Fruit fly (Drosophila melanogaster) ovary, adult (tissue): ENCODE measurements around the gene CG44325.

Experiments
- CG17801 ChIP-seq: fragments of 200-800 bp; optimal IDR thresholded peaks from 2 replicates; lab custom pipeline; 2019; ENCODE audit warnings: missing biosample characterization, mild to moderate bottlenecking, missing genetic modification characterization, moderate library complexity; ENCODE audit not compliant: partially characterized antibody

The CG44325 gene

DNA sequence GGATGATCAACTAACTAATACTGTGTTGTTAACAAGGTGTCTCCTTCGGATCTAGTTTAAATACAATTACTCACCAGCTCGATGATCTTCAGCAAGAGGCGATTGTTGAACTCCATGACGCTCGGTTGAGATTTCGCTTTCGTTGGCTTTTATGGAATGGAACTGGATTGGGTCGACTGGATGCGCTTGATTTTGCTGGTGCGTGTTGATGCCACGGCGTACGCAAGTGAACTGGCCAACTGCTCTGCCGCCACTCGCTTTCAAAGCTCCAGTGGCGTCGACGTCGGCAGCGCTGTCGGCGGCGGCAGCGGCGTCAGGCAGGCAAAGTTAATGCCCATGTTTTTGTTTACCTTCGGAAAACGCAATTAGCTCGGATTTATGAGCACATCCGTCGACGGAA is at the start of gene CG44325:
Gene CG44325, minus strand, starts transcription at position 237 of the 400 bp plus-strand sequence.
- no peak for TF ChIP-seq CG17801 (GFP tag; lab: Kevin White, UChicago)

DNA sequence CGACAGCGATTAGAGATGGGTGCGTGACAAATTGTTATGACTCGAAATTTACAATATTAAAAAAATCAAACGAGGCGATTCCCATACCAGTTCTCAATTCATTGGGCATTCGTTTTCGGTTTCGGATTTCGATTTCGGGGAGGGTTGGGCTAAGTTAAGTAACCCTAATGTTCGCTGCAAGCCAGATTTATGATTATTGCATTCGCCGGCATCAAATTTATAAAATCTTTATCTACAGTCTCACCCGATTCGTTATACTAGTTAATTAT is 49.6 kb upstream of the CG44325 start:
- TF ChIP-seq CG17801 (GFP tag; lab: Kevin White, UChicago), result no peak

DNA sequence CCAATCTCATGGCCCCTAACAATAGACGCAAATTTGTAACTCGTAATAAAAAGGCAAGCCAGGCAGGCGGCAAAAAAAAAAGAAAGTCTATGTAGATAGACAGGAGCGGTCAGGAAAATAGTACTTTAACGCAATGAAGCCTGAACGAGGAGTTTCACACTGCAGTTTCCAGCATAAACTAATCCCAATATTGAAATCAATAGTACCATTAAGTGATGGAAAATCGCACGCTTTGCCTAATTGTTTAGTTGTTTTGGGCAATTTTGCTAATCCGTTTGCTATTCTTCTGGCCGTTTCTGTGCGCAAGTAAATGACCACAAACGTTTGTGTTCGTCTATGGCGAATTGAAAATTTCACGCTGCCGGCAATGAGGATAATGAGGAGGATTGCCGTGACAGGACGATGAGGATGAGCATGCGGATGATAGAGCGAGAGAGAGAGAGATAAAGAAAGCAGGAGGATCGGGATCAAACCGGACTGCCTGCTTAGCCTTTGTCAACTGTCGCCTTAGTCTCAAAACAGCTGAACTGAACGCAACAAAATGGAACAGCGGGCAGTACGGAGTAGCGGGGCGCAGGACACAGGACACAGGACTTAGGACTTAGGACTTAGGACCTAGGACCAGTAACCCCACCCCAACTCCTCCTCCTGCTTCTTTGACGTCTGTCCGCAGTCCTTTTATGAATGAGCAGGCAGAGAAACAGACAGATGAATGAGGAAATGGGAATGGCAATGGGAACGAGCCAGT is 49.1 kb upstream of the CG44325 start:
- no peak for TF ChIP-seq CG17801 (GFP tag; lab: Kevin White, UChicago)

DNA sequence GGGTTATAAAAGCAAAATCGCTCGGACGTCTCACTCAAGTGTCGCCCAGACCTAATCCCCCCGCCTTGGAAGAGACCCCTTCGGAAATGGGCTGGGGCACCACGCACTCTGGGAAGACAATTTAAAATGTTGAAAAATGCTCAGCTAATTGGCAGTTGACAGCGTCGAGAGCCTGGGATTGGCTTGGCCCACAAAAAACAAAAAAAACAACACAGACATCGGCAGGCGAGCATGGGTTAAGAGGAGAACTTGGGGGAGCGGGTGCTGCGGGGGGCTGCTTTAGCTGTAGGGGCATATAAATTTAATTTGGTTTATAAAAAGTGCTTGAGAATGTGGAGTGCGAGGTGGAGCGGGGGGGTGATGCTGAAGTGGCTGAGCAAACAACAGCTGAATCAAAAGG is 44.2 kb upstream of the CG44325 start:
- no peak for TF ChIP-seq CG17801 (GFP tag; lab: Kevin White, UChicago)

DNA sequence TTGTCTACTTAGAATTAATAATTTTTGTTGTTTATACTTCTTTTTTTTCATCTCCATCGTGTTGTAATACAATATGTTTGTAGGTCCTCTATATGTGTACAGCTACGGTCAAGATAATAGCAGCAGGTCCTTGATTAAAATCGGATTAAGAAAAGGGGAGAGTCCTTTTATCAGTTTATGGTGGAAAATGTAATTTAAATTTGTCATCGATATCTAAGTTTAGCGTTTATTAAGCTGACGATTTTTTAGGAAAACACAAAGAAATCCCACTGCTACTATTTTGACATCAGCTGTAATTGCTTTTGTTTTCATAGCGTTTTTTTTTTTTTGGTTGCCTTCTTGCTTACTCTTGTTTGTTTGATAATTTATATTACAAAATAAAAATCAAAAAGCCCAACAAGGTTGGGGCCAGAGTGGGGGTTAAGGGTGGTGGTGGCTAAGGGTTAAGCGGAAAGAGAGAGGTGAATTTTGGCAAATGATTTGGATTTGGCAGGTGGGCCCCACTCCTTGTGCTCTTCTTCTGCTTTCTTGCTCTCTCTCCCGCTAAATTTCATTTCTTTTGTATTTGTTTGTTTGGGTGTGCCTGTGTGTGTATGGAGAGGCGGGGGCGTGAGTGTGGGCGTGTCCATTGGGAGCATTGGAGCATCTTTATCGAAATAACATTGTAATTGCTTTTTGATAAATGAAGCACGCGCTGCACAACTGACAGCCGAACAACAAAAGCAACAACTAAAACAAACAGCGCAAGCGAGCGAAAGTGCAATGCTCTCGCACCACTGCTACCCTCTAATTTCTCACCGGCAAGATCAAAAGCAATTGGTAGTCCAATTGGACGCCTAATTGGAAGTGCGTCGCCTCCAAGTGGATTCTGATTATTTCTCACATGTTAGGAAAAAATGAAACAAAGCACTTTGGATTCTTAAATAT is 42.8 kb upstream of the CG44325 start:
- peak; percentile 54 for TF ChIP-seq CG17801 (GFP tag; lab: Kevin White, UChicago)

DNA sequence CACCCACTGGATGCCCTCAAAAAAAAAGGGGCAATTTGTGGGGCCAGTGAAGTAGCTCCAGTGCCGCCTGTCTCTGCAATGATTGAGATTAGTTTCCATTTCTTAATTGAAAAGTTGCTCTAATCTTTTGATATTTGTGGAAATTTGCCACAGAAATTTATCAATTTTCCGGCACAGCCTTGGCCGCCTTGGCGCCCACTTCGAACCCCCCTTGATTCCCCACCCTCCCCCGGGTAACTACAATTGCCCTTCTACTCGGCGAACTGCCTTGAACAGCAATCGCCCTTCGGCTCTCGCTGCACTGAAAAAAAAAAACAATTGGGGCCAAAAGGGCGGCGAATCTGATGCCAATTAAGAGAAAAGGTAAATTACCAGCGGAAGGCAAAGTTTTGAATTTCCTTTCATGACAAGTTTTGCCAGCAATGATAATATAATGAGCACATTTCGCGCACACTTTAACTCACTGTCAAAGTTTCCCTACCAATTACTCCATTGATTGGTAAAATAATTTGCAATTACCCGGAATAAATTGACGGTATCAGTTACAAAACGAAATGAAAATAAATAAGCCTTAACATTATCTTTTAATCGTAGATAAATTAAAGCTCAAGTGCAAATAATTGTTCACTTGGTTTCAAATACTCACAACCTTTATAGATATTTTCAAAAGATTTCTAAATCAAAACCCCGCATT is 41.5 kb upstream of the CG44325 start:
- no peak for TF ChIP-seq CG17801 (GFP tag; lab: Kevin White, UChicago)

DNA sequence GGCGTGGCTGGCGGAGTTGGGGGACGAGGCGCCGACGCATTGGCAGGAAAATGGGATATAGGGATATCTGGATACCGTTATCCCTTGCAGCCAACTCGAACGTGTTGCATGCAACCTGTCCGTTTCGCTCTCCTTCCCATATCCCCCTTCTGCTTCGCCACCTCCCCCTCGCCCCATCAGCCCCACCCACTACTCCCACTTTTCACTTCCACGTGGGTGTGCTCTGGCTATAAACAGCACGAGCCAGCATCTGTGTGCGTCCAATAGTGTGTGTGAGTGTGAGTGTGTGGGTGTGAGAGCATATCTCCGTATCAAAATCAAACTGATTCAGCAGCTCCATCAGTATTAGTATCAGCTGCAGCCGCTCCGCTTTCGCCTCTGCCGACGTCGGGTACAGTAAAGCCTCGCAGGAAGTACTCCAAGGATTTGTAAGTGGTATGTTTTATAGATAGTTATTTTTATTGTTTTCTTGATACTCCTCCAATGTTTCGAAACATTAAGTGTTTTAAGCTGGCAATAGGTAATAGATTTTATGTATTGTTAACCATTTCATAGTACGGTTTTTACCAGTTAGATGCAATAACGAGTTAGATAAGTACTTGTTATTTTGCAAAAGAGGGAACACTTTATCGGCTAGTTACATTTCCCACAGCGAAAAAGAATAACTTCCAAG is 40.8 kb upstream of the CG44325 start:
- TF ChIP-seq CG17801 (GFP tag; lab: Kevin White, UChicago), result no peak

DNA sequence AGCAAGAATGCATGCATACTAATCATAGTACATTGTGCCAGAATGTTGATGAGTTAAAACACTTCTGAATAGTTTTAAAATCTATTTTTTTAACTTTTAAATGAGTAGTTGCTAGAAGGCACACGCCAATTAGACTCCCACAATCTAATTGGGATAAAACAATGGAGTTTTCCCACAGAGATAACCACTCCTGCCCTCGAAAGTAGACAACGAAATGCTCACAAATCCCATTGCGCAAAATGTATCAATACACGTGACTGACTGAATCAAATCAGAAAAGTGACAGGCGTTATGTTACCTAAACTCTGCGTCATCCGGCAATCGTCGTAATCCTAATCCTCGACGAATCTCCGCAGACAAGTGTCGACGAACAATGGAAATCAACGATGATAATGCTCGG is 39.5 kb upstream of the CG44325 start:
- TF ChIP-seq CG17801 (GFP tag; lab: Kevin White, UChicago), result no peak

DNA sequence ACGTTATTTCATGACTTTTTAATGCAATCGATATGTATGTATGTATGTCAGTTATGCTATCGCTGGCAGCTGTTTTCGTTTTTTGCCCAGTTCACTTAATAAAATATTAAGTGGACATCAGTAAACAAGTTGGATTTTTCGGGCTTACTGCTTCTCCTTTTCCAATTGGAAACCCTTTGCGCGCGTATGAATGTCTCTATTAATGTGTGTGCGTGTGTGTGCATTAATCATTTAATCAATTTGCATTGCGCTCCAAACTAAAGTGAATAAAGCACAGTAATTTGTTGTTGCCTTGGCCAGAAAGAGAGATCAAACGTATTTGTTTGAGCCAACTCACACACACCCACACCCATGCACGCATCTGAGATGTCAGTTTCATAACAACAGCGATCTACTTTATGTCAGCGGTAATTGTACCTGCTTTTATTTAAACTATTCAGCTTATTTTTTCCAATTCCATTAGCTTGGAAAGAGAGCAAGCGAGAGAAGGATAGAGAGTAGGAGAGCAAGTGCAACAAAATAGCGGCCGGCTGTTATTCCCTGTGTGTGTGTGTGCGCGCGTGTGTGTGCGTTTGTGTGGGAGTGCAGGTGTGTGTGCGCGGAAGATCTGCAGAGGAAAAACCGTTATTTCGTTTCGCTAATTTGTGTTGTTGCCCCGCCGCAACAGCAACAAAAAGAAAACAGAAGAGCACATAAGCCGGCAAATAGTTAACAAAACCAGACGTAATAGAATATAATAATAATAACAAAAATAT is 32.0 kb upstream of the CG44325 start:
- no peak for TF ChIP-seq CG17801 (GFP tag; lab: Kevin White, UChicago)

DNA sequence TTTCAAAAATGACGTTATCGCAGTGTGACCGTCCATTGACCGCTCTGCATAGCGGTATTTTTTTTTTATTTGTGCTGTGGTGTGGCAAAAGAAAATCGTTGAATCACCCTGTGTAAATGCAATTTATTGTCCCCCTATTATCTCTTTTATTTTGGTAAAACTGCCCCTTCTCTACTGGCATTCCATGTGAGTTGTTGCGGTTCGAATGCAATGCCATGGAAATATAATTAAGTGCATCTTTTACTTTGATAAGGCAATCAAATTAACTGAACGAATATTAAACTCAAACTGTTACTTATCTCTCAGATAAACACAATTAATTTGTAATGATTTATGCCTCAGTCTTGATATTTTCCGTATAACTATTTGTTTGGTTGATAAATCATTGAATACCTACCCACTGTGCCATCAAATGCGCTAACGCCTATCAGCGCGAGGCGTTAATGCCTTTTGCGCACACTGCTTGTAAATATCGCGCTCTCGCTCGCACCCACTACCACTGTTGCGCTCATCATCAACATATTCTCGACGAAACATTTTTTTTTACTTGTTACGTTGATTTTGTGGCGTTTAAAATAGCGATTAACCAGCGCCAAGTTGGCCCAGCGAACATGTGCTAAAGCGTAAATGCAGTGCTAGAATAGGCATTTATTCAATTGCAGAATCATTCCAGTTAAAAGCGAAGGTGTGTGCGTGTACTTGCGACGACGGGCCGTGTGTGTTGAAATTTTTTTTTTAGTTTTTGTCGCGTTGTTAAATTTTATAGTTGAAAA is 31.0 kb upstream of the CG44325 start:
- TF ChIP-seq CG17801 (GFP tag; lab: Kevin White, UChicago), result no peak

DNA sequence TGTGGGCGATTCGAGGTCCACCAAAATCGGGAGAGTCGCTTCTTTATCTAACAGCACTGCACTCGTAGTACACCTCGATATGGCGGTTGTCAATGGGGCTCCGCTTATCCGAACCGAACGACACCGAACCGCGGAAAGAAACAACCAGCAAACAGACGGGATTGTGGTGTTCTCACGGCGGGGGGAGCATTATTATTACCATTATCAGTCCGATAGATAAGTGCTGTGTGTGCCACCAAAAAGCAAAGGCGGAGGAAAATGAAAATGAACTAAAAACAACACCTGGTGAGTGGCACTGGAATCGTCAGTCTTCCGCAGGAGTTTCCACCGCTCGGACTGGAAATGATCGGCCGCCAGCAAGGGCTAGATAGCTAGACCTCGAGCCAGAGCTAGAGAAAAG is 30.1 kb upstream of the CG44325 start, which contains the start of gene AP-1gamma:
Gene AP-1gamma, plus strand, starts transcription at position 305 of the 400 bp plus-strand sequence.
- no peak for TF ChIP-seq CG17801 (GFP tag; lab: Kevin White, UChicago)

DNA sequence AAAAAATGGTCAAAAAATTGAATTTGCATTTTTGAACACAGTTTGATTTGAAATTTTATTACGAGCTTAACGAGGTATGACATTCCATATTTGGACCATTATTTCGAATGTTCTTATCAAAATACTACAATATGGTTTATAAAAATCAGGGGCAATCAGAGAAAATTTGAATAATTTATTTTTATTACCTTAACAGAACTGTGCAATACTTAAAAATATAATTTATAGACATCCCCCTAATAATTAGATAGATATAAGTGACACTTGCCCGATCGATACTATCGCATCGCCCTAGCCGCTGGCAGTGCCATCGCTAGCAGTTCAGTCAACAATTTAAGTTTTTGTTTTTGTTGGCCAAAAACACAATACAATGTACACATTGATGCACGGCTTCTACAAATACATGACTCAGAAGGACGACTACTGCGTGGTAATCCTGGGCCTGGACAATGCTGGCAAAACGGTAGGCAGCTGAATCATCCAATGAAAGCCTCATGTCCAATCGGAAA is 28.5 kb upstream of the CG44325 start, which contains the start of gene Arfrp1:
Gene Arfrp1, plus strand, starts transcription at position 295 of the 509 bp plus-strand sequence.
- TF ChIP-seq CG17801 (GFP tag; lab: Kevin White, UChicago), result peak; percentile 19

DNA sequence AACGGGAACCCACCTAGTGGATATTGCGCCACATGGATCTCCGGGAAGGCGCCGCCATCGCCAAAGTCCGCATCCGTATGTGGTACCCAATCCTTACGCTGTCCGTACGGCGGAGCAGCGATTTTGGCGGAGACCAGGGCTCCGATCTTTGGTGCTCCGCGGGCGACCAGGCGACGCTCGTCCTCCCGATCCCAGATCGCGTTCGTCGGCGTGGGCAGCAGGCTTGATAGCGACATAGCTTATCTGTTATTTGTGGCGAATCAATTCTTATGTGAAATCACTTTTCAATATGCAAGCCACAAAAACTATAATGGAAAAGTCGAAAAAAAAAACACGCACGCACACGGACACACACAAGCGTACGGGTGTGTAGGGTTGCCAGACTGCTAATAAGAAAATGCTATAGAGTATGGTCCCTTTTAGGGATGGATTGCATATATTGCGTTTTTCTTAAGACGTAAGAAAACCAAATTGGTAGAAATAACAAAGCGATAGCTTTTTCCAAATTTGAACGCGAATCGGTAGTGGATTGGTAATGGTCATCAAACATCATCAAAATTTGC is 28.0 kb upstream of the CG44325 start, which contains the start of gene Bx42:
Gene Bx42, minus strand, starts transcription at position 393 of the 563 bp plus-strand sequence.
- no peak for TF ChIP-seq CG17801 (GFP tag; lab: Kevin White, UChicago)
